Worm (Caenorhabditis elegans) whole organism, mixed stage, embryonic: ENCODE results near the gene B0035.3.

Experiments used
- M03D4.4 ChIP-seq: sonication (generic microtip); optimal IDR thresholded peaks from 2 replicates; lab custom pipeline; 2017; ENCODE audit warnings: mild to moderate bottlenecking, missing genetic modification characterization, missing compliant biosample characterization
- bed-3 ChIP-seq: fragments of 200-800 bp; sonication (Bioruptor generic); optimal IDR thresholded peaks from 3 replicates; lab custom pipeline; 2018; ENCODE audit warnings: mild to moderate bottlenecking, missing genetic modification characterization, moderate library complexity, missing compliant biosample characterization
- blmp-1 ChIP-seq: fragments of 150-350 bp; optimal IDR thresholded peaks from 2 replicates; lab custom pipeline; 2014; ENCODE audit warnings: missing biosample characterization, missing genetic modification characterization
- ceh-43 ChIP-seq: fragments of 200-800 bp; sonication (Bioruptor generic); optimal IDR thresholded peaks from 2 replicates; lab custom pipeline; 2018; ENCODE audit warnings: mild to moderate bottlenecking, missing genetic modification characterization, moderate library complexity, missing compliant biosample characterization
- ceh-83 ChIP-seq: fragments of 200-800 bp; sonication (Bioruptor generic); optimal IDR thresholded peaks from 2 replicates; lab custom pipeline; 2018; ENCODE audit warnings: mild to moderate bottlenecking, missing genetic modification characterization, missing compliant biosample characterization
- ces-1 ChIP-seq: fragments of 150-350 bp; optimal IDR thresholded peaks from 2 replicates; lab custom pipeline; 2014; ENCODE audit warnings: missing biosample characterization, missing genetic modification reagents, missing genetic modification characterization
- cnd-1 ChIP-seq: fragments of 200-800 bp; sonication (Bioruptor generic); optimal IDR thresholded peaks from 2 replicates; lab custom pipeline; 2018; ENCODE audit warnings: mild to moderate bottlenecking, missing genetic modification characterization, missing compliant biosample characterization
- drap-1 ChIP-seq: fragments of 200-800 bp; sonication (Bioruptor generic); optimal IDR thresholded peaks from 3 replicates; lab custom pipeline; 2018; ENCODE audit warnings: mild to moderate bottlenecking, missing genetic modification characterization, missing compliant biosample characterization
- elt-1 ChIP-seq: sonication (generic microtip); optimal IDR thresholded peaks from 2 replicates; lab custom pipeline; 2017; ENCODE audit warnings: missing genetic modification characterization, mild to moderate bottlenecking, missing compliant biosample characterization, antibody characterized with exemption, moderate library complexity, borderline replicate concordance; ENCODE audit not compliant: insufficient read depth
- elt-3 ChIP-seq: fragments of 150-350 bp; optimal IDR thresholded peaks from 2 replicates; lab custom pipeline; 2014; ENCODE audit warnings: missing biosample characterization, missing genetic modification characterization
- flh-1 ChIP-seq: fragments of 200-800 bp; sonication (Bioruptor generic); optimal IDR thresholded peaks from 2 replicates; lab custom pipeline; 2018; ENCODE audit warnings: mild to moderate bottlenecking, missing genetic modification characterization, moderate library complexity, missing compliant biosample characterization
- ham-2 ChIP-seq: fragments of 200-800 bp; sonication (Bioruptor generic); optimal IDR thresholded peaks from 2 replicates; lab custom pipeline; 2018; ENCODE audit warnings: mild to moderate bottlenecking, missing genetic modification characterization, missing compliant biosample characterization
- hlh-1 ChIP-seq: fragments of 150-350 bp; optimal IDR thresholded peaks from 2 replicates; lab custom pipeline; 2014; ENCODE audit warnings: missing biosample characterization, missing genetic modification reagents, missing genetic modification characterization
- lin-13 ChIP-seq: fragments of 150-350 bp; optimal IDR thresholded peaks from 2 replicates; lab custom pipeline; 2014; ENCODE audit warnings: missing biosample characterization, missing genetic modification characterization
- lin-32 ChIP-seq: fragments of 200-800 bp; sonication (Bioruptor generic); optimal IDR thresholded peaks from 2 replicates; lab custom pipeline; 2018; ENCODE audit warnings: mild to moderate bottlenecking, missing genetic modification characterization, missing compliant biosample characterization
- lsy-2 ChIP-seq: fragments of 150-350 bp; optimal IDR thresholded peaks from 2 replicates; lab custom pipeline; 2014; ENCODE audit warnings: missing biosample characterization, missing genetic modification characterization
- mab-5 ChIP-seq: fragments of 150-350 bp; optimal IDR thresholded peaks from 2 replicates; lab custom pipeline; 2014; ENCODE audit warnings: missing biosample characterization, missing genetic modification characterization
- mep-1 ChIP-seq: fragments of 150-350 bp; optimal IDR thresholded peaks from 2 replicates; lab custom pipeline; 2017; ENCODE audit warnings: missing biosample characterization, missing genetic modification reagents, missing genetic modification characterization, inconsistent platforms
- mls-2 ChIP-seq: sonication (generic microtip); optimal IDR thresholded peaks from 2 replicates; lab custom pipeline; 2016; ENCODE audit warnings: mild to moderate bottlenecking, missing genetic modification characterization, moderate library complexity, missing compliant biosample characterization
- nhr-2 ChIP-seq: fragments of 150-350 bp; optimal IDR thresholded peaks from 2 replicates; lab custom pipeline; 2014; ENCODE audit warnings: missing biosample characterization, missing genetic modification characterization
- nhr-237 ChIP-seq: fragments of 150-350 bp; optimal IDR thresholded peaks from 2 replicates; lab custom pipeline; 2014; ENCODE audit warnings: missing biosample characterization, missing genetic modification characterization
- nhr-28 ChIP-seq: fragments of 150-350 bp; optimal IDR thresholded peaks from 2 replicates; lab custom pipeline; 2014; ENCODE audit warnings: missing biosample characterization, missing genetic modification characterization
- nhr-76 ChIP-seq: sonication (generic microtip); optimal IDR thresholded peaks from 2 replicates; lab custom pipeline; 2017; ENCODE audit warnings: missing biosample characterization, missing genetic modification characterization
- pha-4 ChIP-seq: fragments of 150-350 bp; optimal IDR thresholded peaks from 2 replicates; lab custom pipeline; 2018; ENCODE audit warnings: missing biosample characterization, missing genetic modification reagents, missing genetic modification characterization
- sem-2 ChIP-seq: fragments of 200-800 bp; sonication (Bioruptor generic); optimal IDR thresholded peaks from 2 replicates; lab custom pipeline; 2018; ENCODE audit warnings: mild to moderate bottlenecking, missing genetic modification characterization, missing compliant biosample characterization
- snpc-4 ChIP-seq: fragments of 150-350 bp; optimal IDR thresholded peaks from 2 replicates; lab custom pipeline; 2014; ENCODE audit warnings: missing biosample characterization, missing genetic modification characterization
- sptf-1 ChIP-seq: sonication (generic microtip); optimal IDR thresholded peaks from 2 replicates; lab custom pipeline; 2017; ENCODE audit warnings: mild to moderate bottlenecking, missing genetic modification characterization, moderate library complexity, missing compliant biosample characterization
- unc-120 ChIP-seq: sonication (generic microtip); optimal IDR thresholded peaks from 2 replicates; lab custom pipeline; 2017; ENCODE audit warnings: missing genetic modification characterization, missing compliant biosample characterization; ENCODE audit not compliant: poor library complexity, severe bottlenecking
- unc-39 ChIP-seq: fragments of 150-350 bp; optimal IDR thresholded peaks from 2 replicates; lab custom pipeline; 2014; ENCODE audit warnings: missing biosample characterization, missing genetic modification characterization
- unc-62 ChIP-seq: fragments of 150-350 bp; optimal IDR thresholded peaks from 2 replicates; lab custom pipeline; 2014; ENCODE audit warnings: missing biosample characterization, missing genetic modification reagents, missing genetic modification characterization
- zip-8 ChIP-seq: fragments of 150-350 bp; optimal IDR thresholded peaks from 2 replicates; lab custom pipeline; 2014; ENCODE audit warnings: missing biosample characterization, missing genetic modification characterization
- ztf-11 ChIP-seq: fragments of 150-350 bp; optimal IDR thresholded peaks from 2 replicates; lab custom pipeline; 2014; ENCODE audit warnings: missing biosample characterization, missing genetic modification characterization

Gene B0035.3

DNA sequence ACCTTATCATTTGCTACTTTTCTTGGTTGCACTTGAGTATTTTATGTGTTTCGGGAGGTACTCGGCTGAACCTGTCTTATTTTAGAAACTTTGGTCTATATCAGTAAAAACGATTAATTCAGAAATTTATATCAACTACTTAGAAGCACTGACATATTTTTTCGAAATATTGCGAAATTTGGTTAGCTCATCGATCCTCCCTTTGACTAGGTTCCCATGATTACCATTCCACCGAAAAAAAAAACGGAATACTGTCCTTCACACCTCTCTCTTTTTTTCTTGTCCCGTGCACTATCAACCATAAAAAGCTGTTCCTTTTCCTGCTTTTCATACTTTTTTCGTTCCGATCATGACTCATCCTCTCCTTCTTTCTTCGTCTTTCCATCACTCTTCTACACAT lies 29.6 kb downstream of the B0035.3 start:
- TF ChIP-seq snpc-4 (no peak), ceh-83 (no peak), nhr-28 (no peak), blmp-1 (tag; lab: Kevin White, UChicago) (no peak), bed-3 (GFP tag; lab: Kevin White, UChicago) (no peak), unc-39 (tag; lab: Kevin White, UChicago) (no peak), lin-13 (tag; lab: Kevin White, UChicago) (no peak), lsy-2 (tag; lab: Kevin White, UChicago) (no peak), elt-3 (tag; lab: Kevin White, UChicago) (no peak)

DNA sequence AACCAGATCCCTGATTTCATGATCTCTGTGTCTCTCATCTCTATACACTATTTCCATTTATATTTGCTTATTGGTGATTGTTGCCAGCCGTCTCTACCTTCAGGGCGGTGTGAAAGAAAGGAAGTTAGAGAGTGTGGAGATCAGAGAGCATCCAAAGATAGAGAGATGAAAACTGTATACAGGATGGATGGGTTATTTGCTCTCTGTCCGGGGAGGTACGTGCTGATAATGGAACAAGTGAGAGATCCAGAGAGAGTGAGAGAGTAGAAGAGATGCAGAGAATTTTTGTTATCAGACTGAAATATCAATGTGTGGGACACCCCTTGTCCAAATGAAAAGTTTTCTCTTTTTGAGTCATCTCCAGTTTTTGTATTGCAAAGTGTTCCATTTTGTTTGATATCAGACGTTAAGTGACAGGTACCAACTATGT lies 30.7 kb downstream of the B0035.3 start:
- TF ChIP-seq ceh-43 (GFP tag; lab: Kevin White, UChicago) (no peak), pha-4 (tag; lab: Kevin White, UChicago) (peak; percentile 24)
- TF ChIP-seq, all 35 proteins: peak for 1

DNA sequence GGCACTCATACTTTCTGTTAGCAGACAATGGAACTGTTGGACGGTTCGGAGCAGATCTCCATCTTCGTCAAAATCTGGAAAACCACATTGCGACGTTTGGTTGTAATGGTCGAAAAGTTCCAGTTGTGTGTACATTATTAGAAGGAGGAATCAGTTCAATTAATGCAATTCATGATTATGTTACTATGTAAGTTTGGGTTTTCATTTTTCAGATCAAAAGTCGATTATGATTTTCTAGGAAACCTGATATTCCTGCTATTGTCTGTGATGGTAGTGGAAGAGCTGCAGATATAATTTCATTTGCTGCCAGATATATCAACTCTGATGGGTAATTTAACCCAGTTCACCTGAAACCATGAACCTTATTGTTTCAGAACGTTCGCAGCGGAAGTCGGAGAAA lies 38.8 kb downstream of the B0035.3 start:
- TF ChIP-seq zip-8 (tag; lab: Kevin White, UChicago) (no peak), M03D4.4 (no peak), mls-2 (no peak)

DNA sequence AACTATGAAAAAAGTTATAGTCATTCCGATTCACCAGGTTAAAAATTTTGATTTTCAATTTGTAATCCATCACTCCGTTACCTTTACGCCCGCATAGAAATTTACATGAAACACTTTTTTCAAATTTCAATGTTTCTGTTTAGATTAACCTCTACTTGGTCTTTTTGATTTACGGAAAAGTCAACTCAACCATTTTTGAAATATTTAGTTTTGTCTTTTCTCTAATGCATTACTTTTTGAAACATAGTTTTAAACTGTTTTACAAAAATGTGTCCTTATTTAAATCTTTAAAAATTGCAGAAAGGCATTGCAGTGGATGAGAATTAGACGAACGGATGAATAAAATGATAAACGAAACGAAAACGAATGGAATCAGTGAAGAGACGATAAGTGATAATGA lies 41.6 kb downstream of the B0035.3 start, which contains the start of gene gtl-2:
Gene gtl-2, plus strand, starts transcription at position 301 of the 400 bp plus-strand sequence.
- TF ChIP-seq ztf-11 (tag; lab: Kevin White, UChicago): no peak
- no peak for TF ChIP-seq mls-2
- TF ChIP-seq unc-120 (tag; lab: Kevin White, UChicago): no peak
- TF ChIP-seq, all 35 proteins: peak for 0

DNA sequence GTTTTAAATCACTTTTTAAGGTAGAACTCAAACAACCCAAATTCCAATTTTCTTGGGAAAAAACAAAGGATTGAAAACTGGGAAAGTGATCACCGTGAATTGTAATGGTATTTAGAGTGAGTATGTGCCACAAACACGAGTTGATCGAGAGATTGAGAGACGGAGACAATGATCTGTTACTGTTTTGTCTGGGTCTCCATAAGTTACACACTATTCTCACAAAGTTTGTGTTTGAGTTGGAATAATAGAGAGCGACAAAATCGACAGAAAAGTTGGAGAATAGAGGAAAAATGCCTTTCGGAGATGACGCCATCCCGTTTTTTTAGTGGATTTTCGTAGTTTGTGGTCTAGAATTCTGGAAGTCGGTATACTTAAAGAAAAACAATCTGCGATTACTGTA lies 43.5 kb downstream of the B0035.3 start, which contains the start of gene nhr-7:
Gene nhr-7, minus strand, starts transcription at position 101 of the 400 bp plus-strand sequence.
- no peak for TF ChIP-seq sem-2 (GFP tag; lab: Kevin White, UChicago)
- no peak for TF ChIP-seq elt-1 (tag; lab: Kevin White, UChicago)
- TF ChIP-seq nhr-237 (tag; lab: Kevin White, UChicago): no peak
- TF ChIP-seq nhr-28: no peak
- no peak for TF ChIP-seq drap-1 (GFP tag; lab: Kevin White, UChicago)
- no peak for TF ChIP-seq cnd-1 (tag; lab: Kevin White, UChicago)
- TF ChIP-seq ceh-43 (GFP tag; lab: Kevin White, UChicago): no peak
- TF ChIP-seq ceh-83: no peak
- TF ChIP-seq ztf-11 (tag; lab: Kevin White, UChicago): no peak
- no peak for TF ChIP-seq mep-1 (tag; lab: Kevin White, UChicago)
- TF ChIP-seq unc-62 (GFP tag; lab: Kevin White, UChicago): no peak
- TF ChIP-seq mls-2: no peak

DNA sequence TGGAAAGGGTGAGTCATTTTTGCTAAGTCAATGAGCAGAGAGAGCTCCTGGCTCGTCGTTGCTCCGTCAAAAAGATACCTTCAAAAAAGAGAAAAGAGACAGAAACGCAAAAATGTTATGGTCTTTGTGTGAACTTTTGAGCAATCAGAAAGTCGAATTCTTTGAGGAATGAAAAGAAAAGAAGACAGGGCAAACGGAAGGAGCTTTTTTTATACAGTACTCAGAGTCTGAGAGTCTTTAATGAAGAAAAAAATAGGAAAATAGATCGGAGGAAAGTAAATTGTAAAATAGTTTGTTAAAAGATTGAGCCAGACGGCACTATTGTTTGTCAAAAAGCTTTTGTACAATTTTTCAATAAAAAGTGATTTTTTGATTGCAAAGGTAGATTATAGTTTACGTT lies 45.3 kb downstream of the B0035.3 start:
- TF ChIP-seq mls-2: no peak
- no peak for TF ChIP-seq unc-120 (tag; lab: Kevin White, UChicago)
- no peak for TF ChIP-seq blmp-1 (tag; lab: Kevin White, UChicago)
- TF ChIP-seq mab-5 (tag; lab: Kevin White, UChicago): no peak
- TF ChIP-seq sptf-1: no peak
- no peak for TF ChIP-seq ceh-83
- no peak for TF ChIP-seq lsy-2 (tag; lab: Kevin White, UChicago)
- TF ChIP-seq zip-8 (tag; lab: Kevin White, UChicago): no peak
- TF ChIP-seq nhr-2: no peak
- no peak for TF ChIP-seq ham-2 (GFP tag; lab: Kevin White, UChicago)
- TF ChIP-seq ceh-43 (GFP tag; lab: Kevin White, UChicago): no peak
- no peak for TF ChIP-seq ztf-11 (tag; lab: Kevin White, UChicago)
- TF ChIP-seq elt-1 (tag; lab: Kevin White, UChicago): no peak
- TF ChIP-seq unc-62 (GFP tag; lab: Kevin White, UChicago): no peak
- no peak for TF ChIP-seq lin-13 (tag; lab: Kevin White, UChicago)
- no peak for TF ChIP-seq pha-4 (tag; lab: Kevin White, UChicago)
- TF ChIP-seq nhr-28: no peak

DNA sequence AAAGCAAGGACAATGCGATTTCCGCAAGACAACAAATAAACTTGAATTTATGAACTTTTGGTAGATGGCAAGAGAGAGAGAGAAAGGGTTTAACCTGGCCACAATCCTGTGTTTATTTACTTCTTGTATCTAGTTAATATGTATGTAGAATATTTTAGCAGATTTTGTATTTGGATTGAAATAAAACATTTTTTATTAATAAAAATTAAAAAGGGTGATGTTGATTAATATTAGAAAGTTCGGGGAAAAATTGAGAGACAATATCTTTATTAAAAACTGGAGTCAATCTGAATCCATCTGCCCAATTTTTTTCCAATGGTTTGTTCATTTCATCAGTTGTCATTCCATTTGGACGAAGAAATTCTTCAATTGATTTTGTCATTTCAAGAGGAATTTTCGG lies 48.7 kb downstream of the B0035.3 start, which contains the start of gene col-127:
Gene col-127, minus strand, starts transcription at position 101 of the 400 bp plus-strand sequence.
- TF ChIP-seq unc-120 (tag; lab: Kevin White, UChicago) (no peak), hlh-1 (tag; lab: Kevin White, UChicago) (no peak), ztf-11 (tag; lab: Kevin White, UChicago) (no peak), blmp-1 (tag; lab: Kevin White, UChicago) (no peak), elt-3 (tag; lab: Kevin White, UChicago) (no peak), lin-32 (no peak), nhr-76 (tag; lab: Kevin White, UChicago) (no peak), ces-1 (no peak), flh-1 (no peak), M03D4.4 (no peak), nhr-237 (tag; lab: Kevin White, UChicago) (no peak), cnd-1 (tag; lab: Kevin White, UChicago) (no peak), ceh-83 (no peak), lsy-2 (tag; lab: Kevin White, UChicago) (no peak), sptf-1 (no peak), mls-2 (no peak)
